Fruit fly (Drosophila melanogaster) whole organism, embryonic: Measurements from ENCODE around the gene bb8.

ENCODE experiments used
- CG10267 ChIP-seq: fragments of 200-800 bp; sonication (Bioruptor generic); optimal IDR thresholded peaks from 2 replicates; lab custom pipeline; 2018; ENCODE audit warnings: missing biosample characterization, mild to moderate bottlenecking, missing genetic modification characterization, moderate library complexity
- CG10274 ChIP-seq: fragments of 200-800 bp; sonication (Bioruptor generic); optimal IDR thresholded peaks from 3 replicates; lab custom pipeline; 2017; ENCODE audit warnings: missing biosample characterization, mild to moderate bottlenecking, missing genetic modification characterization
- CG10321 ChIP-seq: fragments of 200-800 bp; sonication (Bioruptor generic); IDR thresholded peaks from 2 replicates; pipeline ENCODE4 v1.3.6; 2022; ENCODE audit warnings: missing biosample characterization, missing genetic modification characterization
- CG10366 ChIP-seq: fragments of 200-800 bp; sonication (Bioruptor generic); IDR thresholded peaks from 2 replicates; pipeline ENCODE4 v1.3.6; 2022; ENCODE audit warnings: missing biosample characterization, missing genetic modification characterization
- CG11560 ChIP-seq: fragments of 200-800 bp; sonication (Bioruptor generic); IDR thresholded peaks from 3 replicates; pipeline ENCODE4 v1.3.6; 2022; ENCODE audit warnings: missing biosample characterization, missing genetic modification characterization
- CG11723 ChIP-seq: fragments of 200-800 bp; sonication (Bioruptor generic); optimal IDR thresholded peaks from 2 replicates; lab custom pipeline; 2017; ENCODE audit warnings: missing biosample characterization, mild to moderate bottlenecking, missing genetic modification characterization
- CG1602 ChIP-seq: fragments of 200-800 bp; sonication (Bioruptor generic); optimal IDR thresholded peaks from 3 replicates; lab custom pipeline; 2016; ENCODE audit warnings: missing biosample characterization, missing genetic modification characterization
- CG1647 ChIP-seq: fragments of 200-800 bp; sonication (Bioruptor generic); optimal IDR thresholded peaks from 3 replicates; lab custom pipeline; 2016; ENCODE audit warnings: missing biosample characterization, missing genetic modification characterization
- CG18599 ChIP-seq: fragments of 200-800 bp; sonication (Bioruptor generic); optimal IDR thresholded peaks from 3 replicates; lab custom pipeline; 2017; ENCODE audit warnings: missing biosample characterization, missing genetic modification characterization, mild to moderate bottlenecking, moderate library complexity, missing genetic modification reagents
- CG2712 ChIP-seq: fragments of 200-800 bp; optimal IDR thresholded peaks from 3 replicates; lab custom pipeline; 2019; ENCODE audit warnings: missing biosample characterization, mild to moderate bottlenecking, missing genetic modification characterization, moderate library complexity
- CG31224 ChIP-seq: fragments of 200-800 bp; sonication (Bioruptor generic); IDR thresholded peaks from 2 replicates; pipeline ENCODE4 v1.3.6; 2022; ENCODE audit warnings: missing biosample characterization, missing genetic modification characterization
- CG32772 ChIP-seq: fragments of 200-800 bp; sonication (Bioruptor generic); IDR thresholded peaks from 2 replicates; pipeline ENCODE4 v1.3.6; 2022; ENCODE audit warnings: missing biosample characterization, missing genetic modification characterization
- CG34422 ChIP-seq: fragments of 200-800 bp; sonication (Bioruptor generic); IDR thresholded peaks from 3 replicates; pipeline ENCODE4 v1.3.6; 2022; ENCODE audit warnings: missing biosample characterization, missing genetic modification characterization
- CG4707 ChIP-seq: fragments of 200-800 bp; sonication (Bioruptor generic); optimal IDR thresholded peaks from 2 replicates; lab custom pipeline; 2018; ENCODE audit warnings: missing biosample characterization, mild to moderate bottlenecking, missing genetic modification characterization, moderate library complexity
- CG7786 ChIP-seq: fragments of 200-800 bp; sonication (Bioruptor generic); optimal IDR thresholded peaks from 2 replicates; lab custom pipeline; 2016; ENCODE audit warnings: missing biosample characterization, missing genetic modification characterization
- CG8281 ChIP-seq: fragments of 200-800 bp; sonication (Bioruptor generic); optimal IDR thresholded peaks from 2 replicates; lab custom pipeline; 2018; ENCODE audit warnings: missing biosample characterization, mild to moderate bottlenecking, missing genetic modification characterization, moderate library complexity
- CG8290 ChIP-seq, 3 experiments: fragments of 200-800 bp; sonication (Bioruptor generic); optimal IDR thresholded peaks; 2 replicates each; lab custom pipeline; 2016 to 2019; ENCODE audit warnings: missing biosample characterization in 3 of 3, missing genetic modification characterization in 3 of 3, mild to moderate bottlenecking in 2 of 3, moderate library complexity in 1 of 3
- CG8388 ChIP-seq: fragments of 200-800 bp; sonication (Bioruptor generic); optimal IDR thresholded peaks from 2 replicates; lab custom pipeline; 2019; ENCODE audit warnings: missing biosample characterization, mild to moderate bottlenecking, missing genetic modification characterization, moderate library complexity
- CoRest ChIP-seq: fragments of 200-800 bp; sonication (Bioruptor generic); optimal IDR thresholded peaks from 3 replicates; lab custom pipeline; 2018; ENCODE audit warnings: missing biosample characterization, mild to moderate bottlenecking, missing genetic modification characterization, moderate library complexity
- Dad ChIP-seq: fragments of 200-800 bp; sonication (Bioruptor generic); optimal IDR thresholded peaks from 3 replicates; lab custom pipeline; 2016; ENCODE audit warnings: missing biosample characterization, missing genetic modification characterization
- Dp ChIP-seq: fragments of 200-800 bp; sonication (Bioruptor generic); optimal IDR thresholded peaks from 2 replicates; lab custom pipeline; 2018; ENCODE audit warnings: missing biosample characterization, mild to moderate bottlenecking, missing genetic modification characterization, moderate library complexity
- Gsc ChIP-seq: fragments of 200-800 bp; sonication (Bioruptor generic); IDR thresholded peaks from 2 replicates; pipeline ENCODE4 v1.3.6; 2022; ENCODE audit warnings: missing biosample characterization, missing genetic modification characterization
- HmgZ ChIP-seq: fragments of 200-800 bp; sonication (Bioruptor generic); optimal IDR thresholded peaks from 2 replicates; lab custom pipeline; 2018; ENCODE audit warnings: missing biosample characterization, mild to moderate bottlenecking, missing genetic modification characterization
- Lhr ChIP-seq: fragments of 200-800 bp; sonication (Bioruptor generic); optimal IDR thresholded peaks from 3 replicates; lab custom pipeline; 2017; ENCODE audit warnings: mild to moderate bottlenecking, missing biosample characterization, missing genetic modification reagents, missing genetic modification characterization
- NK7.1 ChIP-seq: fragments of 200-800 bp; sonication (Bioruptor generic); optimal IDR thresholded peaks from 3 replicates; lab custom pipeline; 2016; ENCODE audit warnings: missing biosample characterization, missing genetic modification characterization
- Pdp1 ChIP-seq, 2 experiments: fragments of 200-800 bp; sonication (Bioruptor generic); optimal IDR thresholded peaks; 3 replicates each; lab custom pipeline; 2016; ENCODE audit warnings: missing biosample characterization in 2 of 2, missing genetic modification characterization in 2 of 2, mild to moderate bottlenecking in 1 of 2, moderate library complexity in 1 of 2
- Tbp ChIP-seq: fragments of >200 bp; optimal IDR thresholded peaks from 2 replicates; lab custom pipeline; 2018; ENCODE audit warnings: missing biosample characterization, missing genetic modification characterization
- ato ChIP-seq: fragments of 200-800 bp; sonication (Bioruptor generic); IDR thresholded peaks from 2 replicates; pipeline ENCODE4 v1.3.6; 2022; ENCODE audit warnings: missing biosample characterization, missing genetic modification characterization; ENCODE audit not compliant: partially characterized antibody
- az2 ChIP-seq: fragments of 200-800 bp; sonication (Bioruptor generic); optimal IDR thresholded peaks from 3 replicates; lab custom pipeline; 2016; ENCODE audit warnings: missing biosample characterization, missing genetic modification characterization
- br ChIP-seq: fragments of >200 bp; optimal IDR thresholded peaks from 2 replicates; lab custom pipeline; 2017
- corto ChIP-seq: fragments of 200-800 bp; sonication (Bioruptor generic); optimal IDR thresholded peaks from 2 replicates; lab custom pipeline; 2016; ENCODE audit warnings: missing biosample characterization, mild to moderate bottlenecking, missing genetic modification characterization, moderate library complexity
- cwo ChIP-seq: fragments of 200-800 bp; sonication (Bioruptor generic); optimal IDR thresholded peaks from 3 replicates; lab custom pipeline; 2017; ENCODE audit warnings: missing biosample characterization, missing genetic modification characterization, mild to moderate bottlenecking, moderate library complexity, missing genetic modification reagents
- dpn ChIP-seq, 2 experiments: fragments of 200-800 bp; sonication (Bioruptor generic); optimal IDR thresholded peaks; 3 replicates each; lab custom pipeline; 2016; ENCODE audit warnings: missing biosample characterization in 2 of 2, missing genetic modification characterization in 2 of 2
- esg ChIP-seq: fragments of 200-800 bp; sonication (Bioruptor generic); conservative IDR thresholded peaks from 2 replicates; pipeline ENCODE4 v1.3.6; 2022; ENCODE audit warnings: missing biosample characterization, missing genetic modification characterization
- fd64A ChIP-seq: fragments of 200-800 bp; sonication (Bioruptor generic); optimal IDR thresholded peaks from 3 replicates; lab custom pipeline; 2018; ENCODE audit warnings: missing biosample characterization, mild to moderate bottlenecking, missing genetic modification characterization
- ftz-f1 ChIP-seq: fragments of 200-800 bp; sonication (Bioruptor generic); optimal IDR thresholded peaks from 2 replicates; lab custom pipeline; 2016; ENCODE audit warnings: missing biosample characterization, missing genetic modification characterization
- gro ChIP-seq: fragments of 200-800 bp; sonication (Bioruptor generic); optimal IDR thresholded peaks from 2 replicates; lab custom pipeline; 2016; ENCODE audit warnings: missing biosample characterization, missing genetic modification characterization
- her ChIP-seq: fragments of 200-800 bp; sonication (Bioruptor generic); optimal IDR thresholded peaks from 2 replicates; lab custom pipeline; 2016; ENCODE audit warnings: missing biosample characterization, missing genetic modification characterization
- maf-S ChIP-seq: fragments of 200-800 bp; sonication (Bioruptor generic); optimal IDR thresholded peaks from 2 replicates; lab custom pipeline; 2016; ENCODE audit warnings: missing biosample characterization, missing genetic modification characterization
- nerfin-2 ChIP-seq: fragments of 200-800 bp; sonication (Bioruptor generic); IDR thresholded peaks from 2 replicates; pipeline ENCODE4 v1.3.6; 2022; ENCODE audit warnings: missing biosample characterization, missing genetic modification characterization; ENCODE audit not compliant: partially characterized antibody
- pan ChIP-seq, 4 experiments: fragments of >200 bp in 3 of 4; fragments of 200-800 bp in 1 of 4; sonication (Bioruptor generic) in 1 of 4; optimal IDR thresholded peaks in 3 of 4; IDR thresholded peaks in 1 of 4; 2 replicates each; pipeline versions ENCODE4 v1.3.6 to Lab custom; 2017 to 2022; ENCODE audit warnings: missing biosample characterization in 2 of 4, missing genetic modification characterization in 2 of 4, mixed read lengths in 1 of 4
- ro ChIP-seq: fragments of 200-800 bp; sonication (Bioruptor generic); IDR thresholded peaks from 2 replicates; pipeline ENCODE4 v1.3.6; 2022; ENCODE audit warnings: missing biosample characterization, missing genetic modification characterization
- run ChIP-seq: fragments of 200-800 bp; sonication (Bioruptor generic); optimal IDR thresholded peaks from 3 replicates; lab custom pipeline; 2018; ENCODE audit warnings: missing biosample characterization, mild to moderate bottlenecking, missing genetic modification characterization
- slp2 ChIP-seq: fragments of 200-800 bp; sonication (Bioruptor generic); optimal IDR thresholded peaks from 2 replicates; lab custom pipeline; 2016; ENCODE audit warnings: missing biosample characterization, missing genetic modification characterization
- sna ChIP-seq: fragments of 200-800 bp; sonication (Bioruptor generic); IDR thresholded peaks from 2 replicates; pipeline ENCODE4 v1.3.6; 2022; ENCODE audit warnings: missing biosample characterization, missing genetic modification characterization; ENCODE audit not compliant: partially characterized antibody
- stwl ChIP-seq: fragments of 200-800 bp; sonication (Bioruptor generic); optimal IDR thresholded peaks from 3 replicates; lab custom pipeline; 2018; ENCODE audit warnings: missing biosample characterization, mild to moderate bottlenecking, missing genetic modification characterization, moderate library complexity
- tx ChIP-seq: fragments of 200-800 bp; sonication (Bioruptor generic); optimal IDR thresholded peaks from 2 replicates; lab custom pipeline; 2016; ENCODE audit warnings: missing biosample characterization, missing genetic modification characterization
- unpg ChIP-seq: fragments of 200-800 bp; sonication (Bioruptor generic); optimal IDR thresholded peaks from 3 replicates; lab custom pipeline; 2018; ENCODE audit warnings: missing biosample characterization, mild to moderate bottlenecking, missing genetic modification characterization, moderate library complexity
- zen ChIP-seq: fragments of 200-800 bp; sonication (Bioruptor generic); optimal IDR thresholded peaks from 3 replicates; lab custom pipeline; 2018; ENCODE audit warnings: missing biosample characterization, mild to moderate bottlenecking, missing genetic modification characterization, moderate library complexity

Gene bb8

dm6 chr3R:23326292-23326691 is 36.3 kb upstream of the bb8 start (continued):
- peak; percentile 83 for TF ChIP-seq CG7786 (GFP tag; lab: Kevin White, UChicago)
- TF ChIP-seq stwl (tag; lab: Kevin White, UChicago), result peak; percentile 47
- peak; percentile 86 for TF ChIP-seq az2 (GFP tag; lab: Kevin White, UChicago)
- TF ChIP-seq tx (GFP tag; lab: Kevin White, UChicago), result peak; percentile 75
- TF ChIP-seq CG10267 (tag; lab: Kevin White, UChicago), result peak; percentile 84
- TF ChIP-seq slp2 (GFP tag; lab: Kevin White, UChicago), result peak; percentile 84
- TF ChIP-seq ro (GFP tag; lab: Robert Waterston, UW), result no peak
- TF ChIP-seq her (GFP tag; lab: Kevin White, UChicago), result peak; percentile 85
- TF ChIP-seq CG32772 (GFP tag; lab: Robert Waterston, UW), result peak; percentile 81
- TF ChIP-seq CG10274 (GFP tag; lab: Kevin White, UChicago), result peak; percentile 62
- no peak for TF ChIP-seq corto
- TF ChIP-seq ato (GFP tag; lab: Robert Waterston, UW), result no peak
- peak; percentile 78 for TF ChIP-seq CG1602 (GFP tag; lab: Kevin White, UChicago)
- TF ChIP-seq CG11560 (tag; lab: Robert Waterston, UW), result peak; percentile 69; the same call in 2 of the 3 replicates
- peak; percentile 52 for TF ChIP-seq Lhr (GFP tag; lab: Kevin White, UChicago)
- TF ChIP-seq sna (GFP tag; lab: Robert Waterston, UW), result no peak
- TF ChIP-seq CG8290 (GFP tag; optimal IDR thresholded peaks at IDR 0.05; lab: Kevin White, UChicago), result peak; percentile 78
- TF ChIP-seq CG8290 (tag; optimal IDR thresholded peaks at IDR 0.05; lab: Kevin White, UChicago), result peak; percentile 13 to 96
- TF ChIP-seq cwo, result peak; percentile 68
- TF ChIP-seq Tbp (GFP tag; lab: Kevin White, UChicago), result no peak
- peak; percentile 56 for TF ChIP-seq run (tag; lab: Kevin White, UChicago)
- TF ChIP-seq CG10366 (GFP tag; lab: Robert Waterston, UW), result peak; percentile 82
- peak; percentile 86 for TF ChIP-seq CG8388 (GFP tag; lab: Kevin White, UChicago)
- peak; percentile 69 for TF ChIP-seq esg (GFP tag; lab: Robert Waterston, UW)
- TF ChIP-seq maf-S, result peak; percentile 78
- peak; percentile 79 for TF ChIP-seq CG11723 (GFP tag; lab: Kevin White, UChicago)
- peak; percentile 50; the same call in 1 of the 2 replicates for TF ChIP-seq CG10321 (GFP tag; lab: Robert Waterston, UW)
- TF ChIP-seq CG18599 (GFP tag; lab: Kevin White, UChicago), result peak; percentile 86
- TF ChIP-seq zen (tag; lab: Kevin White, UChicago), result peak; percentile 75
- peak; percentile 72 for TF ChIP-seq CG31224
- TF ChIP-seq dpn (GFP tag; optimal IDR thresholded peaks at IDR 0.05; lab: Kevin White, UChicago), result peak; percentile 85 to 88
- TF ChIP-seq CG34422, result peak; percentile 89
- TF ChIP-seq Gsc, result no peak; the same call in 1 of the 2 replicates
- peak; percentile 78 for TF ChIP-seq CG4707 (GFP tag; lab: Kevin White, UChicago)
- peak; percentile 84 for TF ChIP-seq CG1647 (GFP tag; lab: Kevin White, UChicago)
- TF ChIP-seq ftz-f1 (GFP tag; lab: Kevin White, UChicago), result no peak
- peak; percentile 77 for TF ChIP-seq HmgZ (tag; lab: Kevin White, UChicago)
- peak; percentile 86 for TF ChIP-seq CoRest (tag; lab: Kevin White, UChicago)
- TF ChIP-seq NK7.1 (GFP tag; lab: Kevin White, UChicago), result peak; percentile 72
- no peak for TF ChIP-seq Dp (GFP tag; lab: Kevin White, UChicago)
- peak; percentile 94 for TF ChIP-seq CG2712 (tag; lab: Kevin White, UChicago)
- peak; percentile 84 to 86 for TF ChIP-seq Pdp1 (GFP tag; optimal IDR thresholded peaks at IDR 0.05; lab: Kevin White, UChicago)
- peak; percentile 90 for TF ChIP-seq unpg (GFP tag; lab: Kevin White, UChicago)
- TF ChIP-seq pan (optimal IDR thresholded peaks at IDR 0.05; lab: Kevin White, UChicago), result no peak
- peak in 1 of 2 experiments; percentile 81 for TF ChIP-seq pan (GFP tag; optimal IDR thresholded peaks at IDR 0.05 in 1 of 2, IDR thresholded peaks at IDR 0.05 in 1 of 2)
- TF ChIP-seq nerfin-2 (GFP tag; lab: Robert Waterston, UW), result no peak
- TF ChIP-seq gro (GFP tag; lab: Kevin White, UChicago), result peak; percentile 65
- peak; percentile 82 for TF ChIP-seq fd64A (GFP tag; lab: Kevin White, UChicago)
- no peak for TF ChIP-seq br (lab: Kevin White, UChicago)
- TF ChIP-seq Dad (GFP tag; lab: Kevin White, UChicago), result peak; percentile 81
- TF ChIP-seq CG8281 (tag; lab: Kevin White, UChicago), result peak; percentile 30
